Worm (Caenorhabditis elegans) whole organism, midembryonic: ENCODE data around the gene fbxb-104.
A peak's percentile ranks its signal among the peaks of the same experiment; 100 is the strongest.
"Not testable (repeated sequence)": the region's sequence is repeated elsewhere in the genome, so short reads cannot be mapped to it uniquely, and the experiment has no call there.

Experiments used
- T22C8.4 ChIP-seq: fragments of 200-800 bp; sonication (Bioruptor generic); IDR thresholded peaks from 2 replicates; pipeline ENCODE4 v1.3.6; 2022; ENCODE audit warnings: missing genetic modification characterization, missing compliant biosample characterization
- cog-1 ChIP-seq: sonication (generic microtip); optimal IDR thresholded peaks from 2 replicates; lab custom pipeline; 2016; ENCODE audit warnings: missing genetic modification characterization, missing compliant biosample characterization
- flt-1 ChIP-seq: fragments of 200-800 bp; sonication (Bioruptor generic); IDR thresholded peaks from 2 replicates; pipeline ENCODE4 v1.3.6; 2022; ENCODE audit warnings: missing genetic modification characterization, missing compliant biosample characterization
- klf-2 ChIP-seq: fragments of 200-800 bp; sonication (Bioruptor generic); conservative IDR thresholded peaks from 2 replicates; pipeline ENCODE4 v1.3.6; 2022; ENCODE audit warnings: missing genetic modification reagents, missing genetic modification characterization, missing compliant biosample characterization
- med-1 ChIP-seq: sonication (generic microtip); optimal IDR thresholded peaks from 2 replicates; lab custom pipeline; 2017; ENCODE audit warnings: missing genetic modification characterization, mild to moderate bottlenecking, missing compliant biosample characterization, antibody characterized with exemption, missing genetic modification reagents; ENCODE audit not compliant: insufficient read depth
- ref-1 ChIP-seq: fragments of 200-800 bp; sonication (Bioruptor generic); conservative IDR thresholded peaks from 2 replicates; pipeline ENCODE4 v1.3.6; 2022; ENCODE audit warnings: missing genetic modification reagents, missing genetic modification characterization, missing compliant biosample characterization
- tab-1 ChIP-seq: fragments of 200-800 bp; sonication (Bioruptor generic); IDR thresholded peaks from 2 replicates; pipeline ENCODE4 v1.3.6; 2022; ENCODE audit warnings: missing genetic modification characterization, missing compliant biosample characterization
- ztf-23 ChIP-seq: fragments of 200-800 bp; sonication (Bioruptor generic); IDR thresholded peaks from 2 replicates; pipeline ENCODE4 v1.3.6; 2022; ENCODE audit warnings: missing genetic modification reagents, missing genetic modification characterization, missing compliant biosample characterization
- ztf-29 ChIP-seq: fragments of 200-800 bp; sonication (Bioruptor generic); IDR thresholded peaks from 2 replicates; pipeline ENCODE4 v1.3.6; 2022; ENCODE audit warnings: missing genetic modification reagents, missing genetic modification characterization, missing compliant biosample characterization

The fbxb-104 gene

DNA sequence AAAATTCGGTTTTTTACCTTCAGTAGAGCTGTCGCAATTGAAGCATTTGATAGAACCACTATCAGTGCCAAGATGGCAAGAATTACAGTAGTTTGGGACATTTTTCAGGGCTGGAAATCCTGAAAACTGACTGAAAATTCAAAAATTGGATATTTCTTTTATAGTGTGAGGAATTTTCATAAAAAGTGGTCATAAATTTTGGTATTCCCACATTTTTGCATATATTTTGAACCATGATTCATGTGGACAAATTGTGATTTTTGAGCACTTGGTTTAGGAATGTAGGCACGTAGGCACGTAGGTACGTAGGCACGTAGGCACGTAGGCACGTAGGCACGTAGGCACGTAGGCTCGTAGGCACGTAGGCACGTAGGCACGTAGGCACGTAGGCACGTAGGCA, 35.2 kb upstream of the fbxb-104 start, which contains the start of gene Y49F6B.19:
Gene Y49F6B.19, minus strand, starts transcription at position 101 of the 400 bp plus-strand sequence.
- no peak for TF ChIP-seq tab-1 (GFP tag; lab: Robert Waterston, UW)
- no peak for TF ChIP-seq cog-1 (tag; lab: Kevin White, UChicago)
- TF ChIP-seq flt-1 (GFP tag; lab: Robert Waterston, UW), result no peak
- TF ChIP-seq ztf-29 (GFP tag; lab: Robert Waterston, UW), result no peak
- TF ChIP-seq ztf-23, result no peak
- TF ChIP-seq med-1 (GFP tag; lab: Kevin White, UChicago), result no peak
- no peak for TF ChIP-seq ref-1
- no peak for TF ChIP-seq T22C8.4 (GFP tag; lab: Robert Waterston, UW)
- TF ChIP-seq klf-2, result no peak

DNA sequence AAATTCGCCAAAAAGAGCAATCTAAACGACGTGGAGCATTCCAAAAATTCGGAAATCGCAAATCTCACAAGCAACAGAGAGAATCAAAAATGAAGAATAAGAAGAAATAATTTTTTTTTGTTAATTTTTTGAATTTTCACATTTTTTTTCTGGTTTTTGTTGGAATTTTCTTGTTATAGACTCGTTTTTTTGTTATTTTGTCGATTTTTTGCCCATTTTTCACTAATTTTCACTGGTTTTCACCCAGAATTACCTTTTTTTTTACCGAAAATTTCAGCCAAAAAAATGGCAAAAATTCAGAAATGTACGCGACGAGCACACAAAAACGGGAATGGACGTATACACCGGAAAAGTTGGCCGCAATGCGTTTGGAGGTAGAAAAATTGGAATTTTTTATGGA, 27.6 kb upstream of the fbxb-104 start, which contains the start of gene cyh-1:
Gene cyh-1, plus strand, starts transcription at position 301 of the 400 bp plus-strand sequence.
- no peak for TF ChIP-seq ref-1

DNA sequence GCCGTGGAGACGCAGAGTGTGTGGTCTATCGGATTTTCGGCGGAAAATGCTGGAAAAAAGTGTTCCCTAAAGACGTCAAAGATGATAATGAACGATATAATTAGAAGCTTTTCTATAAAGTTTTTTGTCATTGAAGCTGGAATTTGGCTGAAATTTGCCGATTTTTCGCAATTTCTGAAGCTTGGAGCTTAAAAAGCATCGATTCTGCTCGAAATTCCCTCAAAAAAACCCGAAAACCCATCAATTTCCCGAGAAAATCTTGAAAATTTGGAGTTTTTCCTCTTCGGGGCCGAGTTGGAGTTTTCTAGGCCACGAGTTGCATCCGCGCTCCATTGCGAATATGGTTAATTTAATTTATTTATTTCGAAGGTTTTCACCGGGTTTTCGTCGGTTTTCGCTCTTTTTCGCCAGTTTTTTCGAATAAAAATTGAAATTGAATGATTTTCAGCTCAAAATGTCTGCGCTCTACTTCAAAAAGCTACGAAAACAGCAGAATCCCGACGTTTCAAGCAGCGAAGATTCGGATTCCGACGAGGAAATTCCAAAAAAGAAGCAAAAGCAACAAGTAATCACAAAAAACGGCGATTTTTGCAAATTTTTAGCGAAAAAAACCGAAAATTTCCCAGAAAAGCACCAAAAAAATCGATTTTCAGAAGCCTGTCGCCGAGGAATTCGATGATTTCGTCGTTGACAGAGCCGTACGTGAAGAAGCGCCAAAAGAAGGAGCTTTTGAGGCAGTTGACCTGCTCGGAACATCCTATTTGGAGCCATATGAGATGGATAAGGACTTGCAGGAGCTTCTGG, 25.7 kb upstream of the fbxb-104 start, which contains the start of the genes col-71 and Y49F6B.2:
Gene col-71, minus strand, starts transcription at position 51 of the 804 bp plus-strand sequence.
Gene Y49F6B.2, plus strand, starts transcription at position 449 of the 804 bp plus-strand sequence.
- TF ChIP-seq T22C8.4 (GFP tag; lab: Robert Waterston, UW), result peak; percentile 49; the same call in 1 of the 2 replicates
- TF ChIP-seq ztf-29 (GFP tag; lab: Robert Waterston, UW), result no peak
- peak; percentile 63; the same call in 1 of the 2 replicates for TF ChIP-seq klf-2
- TF ChIP-seq tab-1 (GFP tag; lab: Robert Waterston, UW), result no peak
- peak; percentile 62; the same call in 1 of the 2 replicates for TF ChIP-seq ztf-23
- peak; percentile 60; the same call in 1 of the 2 replicates for TF ChIP-seq flt-1 (GFP tag; lab: Robert Waterston, UW)
- peak; percentile 51 for TF ChIP-seq cog-1 (tag; lab: Kevin White, UChicago)
- TF ChIP-seq ref-1, result no peak
- no peak for TF ChIP-seq med-1 (GFP tag; lab: Kevin White, UChicago)

ce11 chrII:3502011-3502410, 24.9 kb upstream of the fbxb-104 start:
- TF ChIP-seq T22C8.4 (GFP tag; lab: Robert Waterston, UW), result no peak
- TF ChIP-seq ztf-29 (GFP tag; lab: Robert Waterston, UW), result no peak
- TF ChIP-seq tab-1 (GFP tag; lab: Robert Waterston, UW), result no peak
- no peak for TF ChIP-seq flt-1 (GFP tag; lab: Robert Waterston, UW)
- TF ChIP-seq med-1 (GFP tag; lab: Kevin White, UChicago), result no peak

DNA sequence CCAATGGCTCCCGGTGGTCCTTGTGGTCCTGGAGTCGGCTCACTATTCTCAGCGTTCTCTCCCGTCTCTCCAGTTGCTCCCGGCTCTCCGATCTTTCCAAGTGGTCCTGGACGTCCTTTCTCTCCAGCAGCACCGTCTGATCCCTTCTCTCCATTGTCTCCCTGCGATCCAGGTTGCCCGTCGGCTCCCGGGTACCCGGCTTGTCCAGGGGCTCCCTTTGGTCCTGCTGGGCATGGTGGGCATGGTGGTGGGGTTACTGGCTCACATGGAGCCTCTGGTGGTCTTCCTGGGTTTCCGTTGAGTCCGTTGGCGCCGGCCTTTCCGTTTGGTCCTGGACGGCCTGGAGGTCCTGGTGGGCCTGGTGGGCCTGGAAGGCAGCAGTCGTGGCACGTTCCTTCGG, 23.3 kb upstream of the fbxb-104 start:
- no peak for TF ChIP-seq ztf-29 (GFP tag; lab: Robert Waterston, UW)
- TF ChIP-seq tab-1 (GFP tag; lab: Robert Waterston, UW), result no peak
- no peak for TF ChIP-seq ref-1
- no peak for TF ChIP-seq flt-1 (GFP tag; lab: Robert Waterston, UW)
- no peak for TF ChIP-seq klf-2
- TF ChIP-seq cog-1 (tag; lab: Kevin White, UChicago), result no peak
- no peak for TF ChIP-seq ztf-23
- no peak for TF ChIP-seq med-1 (GFP tag; lab: Kevin White, UChicago)
- TF ChIP-seq T22C8.4 (GFP tag; lab: Robert Waterston, UW), result no peak

ce11 chrII:3499386-3499785, 22.3 kb upstream of the fbxb-104 start, which contains the start of gene Y49F6B.9:
Gene Y49F6B.9, minus strand, starts transcription at chrII:3499387.
- TF ChIP-seq med-1 (GFP tag; lab: Kevin White, UChicago) (no peak), ref-1 (no peak), ztf-23 (no peak), ztf-29 (GFP tag; lab: Robert Waterston, UW) (no peak), cog-1 (tag; lab: Kevin White, UChicago) (no peak), flt-1 (GFP tag; lab: Robert Waterston, UW) (no peak), T22C8.4 (GFP tag; lab: Robert Waterston, UW) (no peak)

ce11 chrII:3490797-3491196, 13.7 kb upstream of the fbxb-104 start, which contains the start of gene fbxb-112:
Gene fbxb-112, plus strand, starts transcription at chrII:3491097.
- TF ChIP-seq ztf-23; klf-2; flt-1 (GFP tag; lab: Robert Waterston, UW): not testable (repeated sequence)

DNA sequence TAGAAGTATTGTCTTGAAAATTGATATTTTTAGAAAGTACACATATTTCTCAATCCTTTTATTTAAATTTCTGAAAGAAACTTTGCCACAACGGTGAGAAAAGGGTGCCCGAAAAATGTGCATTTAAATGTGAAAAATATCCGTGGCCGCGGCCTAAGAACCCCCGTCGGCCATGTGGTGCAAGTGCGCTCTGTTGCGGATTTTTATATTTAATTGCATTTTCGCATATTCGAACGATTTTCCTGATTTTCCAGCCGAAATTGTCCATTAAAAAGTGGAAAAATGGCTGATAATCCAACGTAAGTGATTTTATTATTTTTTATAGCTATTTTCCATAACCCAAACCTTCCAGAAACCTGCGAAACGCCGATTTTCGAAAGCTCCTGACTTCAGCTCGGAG, 5.2 kb upstream of the fbxb-104 start, which contains the start of gene smu-2:
Gene smu-2, plus strand, starts transcription at position 178 of the 400 bp plus-strand sequence.
- no peak for TF ChIP-seq ref-1
- TF ChIP-seq med-1 (GFP tag; lab: Kevin White, UChicago), result no peak
- TF ChIP-seq ztf-23, result peak; percentile 74
- peak; percentile 67; the same call in 1 of the 2 replicates for TF ChIP-seq flt-1 (GFP tag; lab: Robert Waterston, UW)
- TF ChIP-seq ztf-29 (GFP tag; lab: Robert Waterston, UW), result no peak
- TF ChIP-seq cog-1 (tag; lab: Kevin White, UChicago), result peak; percentile 39
- 0 out of 2 replicates have a peak, but pooled peaks have one; percentile 45 for TF ChIP-seq klf-2
- TF ChIP-seq tab-1 (GFP tag; lab: Robert Waterston, UW), result no peak

ce11 chrII:3481584-3481983, 4.5 kb upstream of the fbxb-104 start, which contains the start of gene Y49F6B.8:
Gene Y49F6B.8, minus strand, starts transcription at chrII:3481684.
- no peak for TF ChIP-seq med-1 (GFP tag; lab: Kevin White, UChicago)
- TF ChIP-seq cog-1 (tag; lab: Kevin White, UChicago), result no peak
- TF ChIP-seq ref-1, result no peak
- TF ChIP-seq T22C8.4 (GFP tag; lab: Robert Waterston, UW), result no peak
- TF ChIP-seq ztf-29 (GFP tag; lab: Robert Waterston, UW), result no peak
- TF ChIP-seq ztf-23, result no peak
- no peak for TF ChIP-seq flt-1 (GFP tag; lab: Robert Waterston, UW)
- TF ChIP-seq tab-1 (GFP tag; lab: Robert Waterston, UW), result no peak
